Fruit fly (Drosophila melanogaster): Measurements from ENCODE around the gene Daxx.

Daxx gene

dm6 chr2L:6464780-6465179 lies 15.9 kb upstream of the Daxx start:
- TF ChIP-seq cg (GFP tag; optimal IDR thresholded peaks at IDR 0.05): no peak
- TF ChIP-seq lbe (GFP tag; optimal IDR thresholded peaks at IDR 0.05): peak; percentile 32
- no peak for TF ChIP-seq CG12071 (GFP tag; optimal IDR thresholded peaks at IDR 0.05)
- no peak for TF ChIP-seq Doc2 (GFP tag; IDR thresholded peaks at IDR 0.05)
- TF ChIP-seq CG14860 (GFP tag; IDR thresholded peaks at IDR 0.05; ENCODE audit: partially characterized antibody): no peak
- no peak for TF ChIP-seq CG15601 (tag; optimal IDR thresholded peaks at IDR 0.05)
- TF ChIP-seq CG11696 (GFP tag; IDR thresholded peaks at IDR 0.05): no peak
- no peak for TF ChIP-seq ash1 (GFP tag; optimal IDR thresholded peaks at IDR 0.05)
- TF ChIP-seq CG12155 (GFP tag; optimal IDR thresholded peaks at IDR 0.05): no peak
- TF ChIP-seq klu (GFP tag; IDR thresholded peaks at IDR 0.05): no peak
- TF ChIP-seq inv (GFP tag; IDR thresholded peaks at IDR 0.05; ENCODE audit: partially characterized antibody): no peak
- no peak for TF ChIP-seq Asciz (GFP tag; optimal IDR thresholded peaks at IDR 0.05)
- TF ChIP-seq shn (GFP tag; optimal IDR thresholded peaks at IDR 0.05): no peak
- no peak for TF ChIP-seq zfh2 (GFP tag; optimal IDR thresholded peaks at IDR 0.05)
- no peak for TF ChIP-seq Sin3A (optimal IDR thresholded peaks at IDR 0.05)
- no peak for TF ChIP-seq seq (GFP tag; IDR thresholded peaks at IDR 0.05)
- no peak for TF ChIP-seq slp2 (GFP tag; optimal IDR thresholded peaks at IDR 0.05)
- peak; percentile 76 for TF ChIP-seq p53 (GFP tag; optimal IDR thresholded peaks at IDR 0.05)
- TF ChIP-seq chinmo (GFP tag; IDR thresholded peaks at IDR 0.05; ENCODE audit: partially characterized antibody): 0 out of 4 replicates have a peak, but pooled peaks have one; percentile 59
- no peak for TF ChIP-seq pb (GFP tag; optimal IDR thresholded peaks at IDR 0.05)
- TF ChIP-seq CTCF (GFP tag; optimal IDR thresholded peaks at IDR 0.05): no peak
- no peak for TF ChIP-seq Mad (GFP tag; optimal IDR thresholded peaks at IDR 0.05)
- no peak for TF ChIP-seq cwo (GFP tag; optimal IDR thresholded peaks at IDR 0.05)
- no peak for TF ChIP-seq Antp (GFP tag; optimal IDR thresholded peaks at IDR 0.05)

- TF ChIP-seq CG15601 (tag; optimal IDR thresholded peaks at IDR 0.05) (no peak), CrebB (tag; optimal IDR thresholded peaks at IDR 0.05) (no peak), br (optimal IDR thresholded peaks at IDR 0.05) (no peak), Poxn (GFP tag; IDR thresholded peaks at IDR 0.05) (no peak), dati (GFP tag; IDR thresholded peaks at IDR 0.05) (no peak), nau (GFP tag; optimal IDR thresholded peaks at IDR 0.05) (peak; percentile 20), slou (GFP tag; optimal IDR thresholded peaks at IDR 0.05) (no peak), CG2129 (GFP tag; IDR thresholded peaks at IDR 0.05; ENCODE audit: partially characterized antibody) (no peak), nmo (GFP tag; optimal IDR thresholded peaks at IDR 0.05) (no peak), CHES-1-like (GFP tag; optimal IDR thresholded peaks at IDR 0.05) (no peak), CG7839 (tag; optimal IDR thresholded peaks at IDR 0.05) (no peak), CG9437 (GFP tag; optimal IDR thresholded peaks at IDR 0.05) (no peak), CG4854 (GFP tag; optimal IDR thresholded peaks at IDR 0.05) (no peak), CG13424 (tag; optimal IDR thresholded peaks at IDR 0.05) (peak; percentile 6), CG4617 (GFP tag; optimal IDR thresholded peaks at IDR 0.05; ENCODE audit: borderline replicate concordance) (no peak), CG12659 (GFP tag; optimal IDR thresholded peaks at IDR 0.05) (peak; percentile 45), Antp (GFP tag; optimal IDR thresholded peaks at IDR 0.05) (no peak), sr (GFP tag; IDR thresholded peaks at IDR 0.05) (no peak), CG18262 (tag; optimal IDR thresholded peaks at IDR 0.05) (no peak), Jarid2 (GFP tag; optimal IDR thresholded peaks at IDR 0.05) (peak; percentile 82), HmgZ (tag; optimal IDR thresholded peaks at IDR 0.05) (peak; percentile 40), ab (GFP tag; optimal IDR thresholded peaks at IDR 0.05) (no peak), trh (GFP tag; optimal IDR thresholded peaks at IDR 0.05) (no peak), Dad (GFP tag; optimal IDR thresholded peaks at IDR 0.05) (no peak), gsb-n (tag; optimal IDR thresholded peaks at IDR 0.05) (no peak), chif (GFP tag; optimal IDR thresholded peaks at IDR 0.05) (no peak), tgo (GFP tag; IDR thresholded peaks at IDR 0.05) (no peak; the same call in 2 of the 3 replicates), sc (optimal IDR thresholded peaks at IDR 0.05) (no peak), sc (GFP tag; optimal IDR thresholded peaks at IDR 0.05) (no peak), CG12236 (GFP tag; optimal IDR thresholded peaks at IDR 0.05) (no peak), CG6854 (GFP tag; optimal IDR thresholded peaks at IDR 0.05) (peak; percentile 17)
Measured at dm6 chr2L:6465497-6465896, 15.2 kb upstream of the Daxx start, which contains the start of gene Rchy1. Gene Rchy1, minus strand, starts transcription at chr2L:6465669.

All from whole organism, embryonic.